Worm (Caenorhabditis elegans) whole organism, L1 larva: Measurements from ENCODE around the gene srv-29.

Experiments used
- C16A3.4 ChIP-seq: fragments of 150-350 bp; optimal IDR thresholded peaks from 2 replicates; lab custom pipeline; 2014; ENCODE audit warnings: missing biosample characterization, missing genetic modification characterization
- alr-1 ChIP-seq: fragments of 200-800 bp; sonication (Bioruptor generic); optimal IDR thresholded peaks from 2 replicates; lab custom pipeline; 2018; ENCODE audit warnings: borderline replicate concordance, mild to moderate bottlenecking, missing genetic modification characterization, missing compliant biosample characterization
- ceh-63 ChIP-seq: fragments of 200-800 bp; sonication (Bioruptor generic); optimal IDR thresholded peaks from 2 replicates; lab custom pipeline; 2018; ENCODE audit warnings: mild to moderate bottlenecking, missing genetic modification characterization, missing compliant biosample characterization
- ceh-82 ChIP-seq, 3 experiments: fragments of 150-350 bp in 1 of 3; sonication (generic microtip) in 2 of 3; optimal IDR thresholded peaks; 2 replicates each; lab custom pipeline; 2014 to 2017; ENCODE audit warnings: missing biosample characterization in 3 of 3, missing genetic modification characterization in 3 of 3
- ceh-90 ChIP-seq: sonication (generic microtip); optimal IDR thresholded peaks from 2 replicates; lab custom pipeline; 2016; ENCODE audit warnings: missing genetic modification characterization, missing compliant biosample characterization
- ces-1 ChIP-seq: fragments of 150-350 bp; optimal IDR thresholded peaks from 2 replicates; lab custom pipeline; 2014; ENCODE audit warnings: missing biosample characterization, missing genetic modification reagents, missing genetic modification characterization
- dpl-1 ChIP-seq, 3 experiments: fragments of 150-350 bp in 2 of 3; sonication (generic microtip) in 1 of 3; optimal IDR thresholded peaks; 2 replicates each; lab custom pipeline; 2014 to 2017; ENCODE audit warnings: missing biosample characterization in 3 of 3, missing genetic modification characterization in 3 of 3, missing genetic modification reagents in 3 of 3
- dsc-1 ChIP-seq: sonication (generic microtip); optimal IDR thresholded peaks from 2 replicates; lab custom pipeline; 2016; ENCODE audit warnings: mild to moderate bottlenecking, missing genetic modification characterization, missing compliant biosample characterization
- efl-1 ChIP-seq, 4 experiments: fragments of 150-350 bp; optimal IDR thresholded peaks in 3 of 4; peaks in 1 of 4; 1 replicate in 1 of 4; 2 replicates in 3 of 4; lab custom pipeline; 2014; ENCODE audit warnings: missing biosample characterization in 2 of 4, missing genetic modification characterization in 2 of 4, missing genetic modification reagents in 2 of 4
- egl-27 ChIP-seq, 2 experiments: fragments of 150-350 bp in 1 of 2; sonication (generic microtip); optimal IDR thresholded peaks; 3 replicates each; lab custom pipeline; 2017 to 2018; ENCODE audit warnings: missing biosample characterization in 2 of 2, missing genetic modification characterization in 2 of 2, missing genetic modification reagents in 2 of 2
- elt-2 ChIP-seq: sonication (generic microtip); optimal IDR thresholded peaks from 2 replicates; lab custom pipeline; 2016; ENCODE audit warnings: missing genetic modification characterization, mild to moderate bottlenecking, inconsistent platforms, missing compliant biosample characterization, missing genetic modification reagents
- fkh-10 ChIP-seq: sonication (generic microtip); optimal IDR thresholded peaks from 2 replicates; lab custom pipeline; 2017; ENCODE audit warnings: missing biosample characterization, missing genetic modification reagents, missing genetic modification characterization
- fkh-4 ChIP-seq: sonication (generic microtip); optimal IDR thresholded peaks from 2 replicates; lab custom pipeline; 2016; ENCODE audit warnings: missing compliant biosample characterization, missing genetic modification characterization, borderline replicate concordance
- fkh-8 ChIP-seq: sonication (generic microtip); optimal IDR thresholded peaks from 2 replicates; lab custom pipeline; 2016; ENCODE audit warnings: mild to moderate bottlenecking, missing genetic modification characterization, missing compliant biosample characterization
- grh-1 ChIP-seq: fragments of 200-800 bp; sonication (Bioruptor generic); IDR thresholded peaks from 2 replicates; pipeline ENCODE4 v1.3.6; 2022; ENCODE audit warnings: missing genetic modification reagents, missing genetic modification characterization, missing compliant biosample characterization
- hlh-4 ChIP-seq: sonication (generic microtip); optimal IDR thresholded peaks from 2 replicates; lab custom pipeline; 2016; ENCODE audit warnings: mild to moderate bottlenecking, missing genetic modification characterization, missing compliant biosample characterization
- hpl-2 ChIP-seq: fragments of 150-350 bp; optimal IDR thresholded peaks from 2 replicates; lab custom pipeline; 2014; ENCODE audit warnings: missing biosample characterization, missing genetic modification reagents, missing genetic modification characterization
- isw-1 ChIP-seq: fragments of 200-800 bp; sonication (Bioruptor generic); IDR thresholded peaks from 2 replicates; pipeline ENCODE4 v1.3.6; 2022; ENCODE audit warnings: missing genetic modification characterization, missing compliant biosample characterization
- jun-1 ChIP-seq: fragments of 150-350 bp; optimal IDR thresholded peaks from 2 replicates; lab custom pipeline; 2014; ENCODE audit warnings: missing biosample characterization, missing genetic modification reagents, missing genetic modification characterization
- lir-3 ChIP-seq: sonication (generic microtip); optimal IDR thresholded peaks from 2 replicates; lab custom pipeline; 2016; ENCODE audit warnings: mild to moderate bottlenecking, missing genetic modification characterization, moderate library complexity, missing compliant biosample characterization; ENCODE audit not compliant: poor library complexity
- mdl-1 ChIP-seq, 2 experiments: fragments of 150-350 bp; optimal IDR thresholded peaks; 2 replicates each; lab custom pipeline; 2014 to 2017; ENCODE audit warnings: missing biosample characterization in 2 of 2, missing genetic modification characterization in 2 of 2, inconsistent platforms in 1 of 2
- nhr-11 ChIP-seq: fragments of 150-350 bp; optimal IDR thresholded peaks from 2 replicates; lab custom pipeline; 2014; ENCODE audit warnings: missing biosample characterization, missing genetic modification characterization
- nhr-12 ChIP-seq: sonication (generic microtip); optimal IDR thresholded peaks from 2 replicates; lab custom pipeline; 2017; ENCODE audit warnings: missing biosample characterization, missing genetic modification characterization
- nhr-19 ChIP-seq: fragments of 200-800 bp; sonication (Bioruptor generic); conservative IDR thresholded peaks from 2 replicates; pipeline ENCODE4 v1.3.6; 2022; ENCODE audit warnings: missing genetic modification characterization, missing compliant biosample characterization
- nhr-47 ChIP-seq: sonication (generic microtip); optimal IDR thresholded peaks from 2 replicates; lab custom pipeline; 2016; ENCODE audit warnings: mild to moderate bottlenecking, missing genetic modification characterization, moderate library complexity, missing compliant biosample characterization
- nhr-71 ChIP-seq: sonication (generic microtip); optimal IDR thresholded peaks from 2 replicates; lab custom pipeline; 2016; ENCODE audit warnings: mild to moderate bottlenecking, missing genetic modification characterization, moderate library complexity, missing compliant biosample characterization
- nhr-90 ChIP-seq: sonication (generic microtip); optimal IDR thresholded peaks from 2 replicates; lab custom pipeline; 2016; ENCODE audit warnings: mild to moderate bottlenecking, missing genetic modification characterization, missing compliant biosample characterization; ENCODE audit not compliant: poor library complexity
- pqm-1 ChIP-seq: sonication (generic microtip); optimal IDR thresholded peaks from 3 replicates; lab custom pipeline; 2017; ENCODE audit warnings: missing biosample characterization, missing genetic modification characterization
- skn-1 ChIP-seq: fragments of 150-350 bp; optimal IDR thresholded peaks from 2 replicates; lab custom pipeline; 2014; ENCODE audit warnings: missing biosample characterization, missing genetic modification characterization
- snpc-4 ChIP-seq: fragments of 150-350 bp; optimal IDR thresholded peaks from 2 replicates; lab custom pipeline; 2014; ENCODE audit warnings: missing biosample characterization, missing genetic modification characterization
- snu-23 ChIP-seq: sonication (generic microtip); optimal IDR thresholded peaks from 2 replicates; lab custom pipeline; 2016; ENCODE audit warnings: missing genetic modification characterization, missing compliant biosample characterization
- sup-37 ChIP-seq: fragments of 200-800 bp; sonication (Bioruptor generic); optimal IDR thresholded peaks from 2 replicates; lab custom pipeline; 2018; ENCODE audit warnings: mild to moderate bottlenecking, missing genetic modification characterization, missing compliant biosample characterization
- swsn-7 ChIP-seq: sonication (generic microtip); optimal IDR thresholded peaks from 2 replicates; lab custom pipeline; 2016; ENCODE audit warnings: missing genetic modification characterization, missing compliant biosample characterization
- tbx-2 ChIP-seq: sonication (generic microtip); optimal IDR thresholded peaks from 2 replicates; lab custom pipeline; 2016; ENCODE audit warnings: missing genetic modification characterization, missing compliant biosample characterization
- unc-30 ChIP-seq: sonication (generic microtip); optimal IDR thresholded peaks from 2 replicates; lab custom pipeline; 2017; ENCODE audit warnings: missing biosample characterization, missing genetic modification characterization
- unc-98 ChIP-seq: fragments of 200-800 bp; sonication (Bioruptor generic); IDR thresholded peaks from 2 replicates; pipeline ENCODE4 v1.3.6; 2022; ENCODE audit warnings: missing genetic modification characterization, missing compliant biosample characterization

Gene srv-29

DNA sequence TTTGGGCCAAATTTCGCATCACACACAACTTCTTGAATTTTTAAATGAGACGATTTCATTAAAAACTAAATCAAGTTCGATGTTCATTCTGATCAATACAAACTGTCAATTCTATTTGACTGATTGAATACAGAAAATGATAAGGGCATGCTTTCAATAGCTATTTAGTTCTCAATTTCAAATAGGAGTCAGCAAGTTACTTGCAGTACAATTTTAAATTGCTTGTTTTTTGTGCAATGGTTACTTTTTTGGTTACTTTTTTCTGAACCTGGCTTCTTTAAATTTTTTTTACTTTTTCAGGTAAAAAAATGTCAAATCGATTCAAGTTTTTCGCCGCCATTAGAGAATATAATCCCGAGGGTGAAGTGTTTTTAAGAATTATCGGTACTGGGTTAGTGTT lies 41.3 kb downstream of the srv-29 start, which contains the start of gene C49A9.2:
TSS of gene C49A9.2 (plus strand) at position 301 of the 400 bp plus-strand sequence.
- no peak for TF ChIP-seq egl-27 (tag; optimal IDR thresholded peaks at IDR 0.05; lab: Kevin White, UChicago)
- no peak for TF ChIP-seq lir-3
- no peak for TF ChIP-seq mdl-1 (tag; optimal IDR thresholded peaks at IDR 0.05; lab: Kevin White, UChicago)
- no peak for TF ChIP-seq nhr-90
- no peak for TF ChIP-seq C16A3.4 (tag; lab: Kevin White, UChicago)
- TF ChIP-seq ceh-82 (tag; optimal IDR thresholded peaks at IDR 0.05; lab: Kevin White, UChicago) = no peak
- no peak for TF ChIP-seq dsc-1 (tag; lab: Kevin White, UChicago)
- no peak for TF ChIP-seq unc-30 (tag; lab: Kevin White, UChicago)
- no peak for TF ChIP-seq snpc-4 (tag; lab: Kevin White, UChicago)
- no peak for TF ChIP-seq hlh-4 (tag; lab: Kevin White, UChicago)
- no peak for TF ChIP-seq ceh-63 (GFP tag; lab: Kevin White, UChicago)
- TF ChIP-seq, all 84 proteins: peak for 0

DNA sequence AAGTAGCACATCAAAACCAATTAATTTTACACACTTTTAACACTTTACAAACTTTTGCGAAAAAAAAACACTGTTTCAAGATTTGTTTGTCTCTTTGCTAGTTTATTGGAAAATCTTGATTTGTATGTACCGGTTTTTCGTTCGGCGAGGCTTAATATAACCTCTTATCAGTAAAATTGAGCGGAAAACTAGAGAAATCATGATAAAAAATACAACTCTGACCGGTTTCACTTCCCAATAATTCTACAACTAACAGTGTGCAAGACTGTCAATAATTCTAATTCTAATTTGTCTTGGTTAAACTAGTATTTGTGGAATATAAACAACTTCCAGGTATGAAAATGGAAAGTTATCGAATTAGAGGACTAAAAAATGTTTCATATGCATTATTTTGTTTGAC lies 44.5 kb downstream of the srv-29 start, which contains the start of gene C49A9.3:
TSS of gene C49A9.3 (plus strand) at position 212 of the 400 bp plus-strand sequence.
- TF ChIP-seq elt-2 (tag; lab: Kevin White, UChicago) (peak; percentile 51), fkh-8 (tag; lab: Kevin White, UChicago) (no peak), ces-1 (no peak), nhr-19 (no peak), efl-1 (optimal IDR thresholded peaks at IDR 0.05; lab: Kevin White, UChicago) (no peak), efl-1 (GFP tag; optimal IDR thresholded peaks at IDR 0.05 in 1 of 2; lab: Kevin White, UChicago) (peak in 1 of 2 experiments; percentile 2)

DNA sequence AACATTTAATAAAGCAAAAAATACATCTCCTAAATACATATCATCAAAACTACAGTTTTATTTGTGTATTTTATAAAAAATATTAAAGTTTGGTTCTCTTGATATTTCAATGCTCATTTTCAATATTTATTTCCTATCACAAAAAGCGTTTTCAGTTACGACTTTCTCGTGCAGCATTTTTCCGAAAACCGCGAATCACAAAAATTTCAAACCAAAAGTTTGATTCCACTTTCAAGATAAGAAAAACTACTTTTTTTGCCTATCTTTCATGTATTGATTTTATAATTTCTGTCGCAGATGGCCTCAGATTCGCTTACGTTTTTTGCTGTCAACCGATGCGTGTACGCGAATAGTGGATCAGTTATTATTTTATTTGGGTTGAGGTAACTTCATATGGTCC lies 47.0 kb downstream of the srv-29 start, which contains the start of gene C49A9.4:
TSS of gene C49A9.4 (plus strand) at position 265 of the 400 bp plus-strand sequence.
- TF ChIP-seq jun-1 (tag; lab: Kevin White, UChicago) = no peak
- TF ChIP-seq nhr-11 (tag; lab: Kevin White, UChicago) = no peak
- no peak for TF ChIP-seq ceh-90 (tag; lab: Kevin White, UChicago)
- TF ChIP-seq dpl-1 (GFP tag; optimal IDR thresholded peaks at IDR 0.05; lab: Kevin White, UChicago) = no peak
- TF ChIP-seq unc-98 (GFP tag; lab: Robert Waterston, UW) = no peak
- no peak for TF ChIP-seq skn-1 (tag; lab: Kevin White, UChicago)
- TF ChIP-seq pqm-1 = no peak
- TF ChIP-seq elt-2 (tag; lab: Kevin White, UChicago) = peak; percentile 27
- TF ChIP-seq nhr-71 (tag; lab: Kevin White, UChicago) = no peak
- TF ChIP-seq snu-23 (GFP tag; lab: Kevin White, UChicago) = no peak
- TF ChIP-seq alr-1 (tag; lab: Kevin White, UChicago) = no peak
- TF ChIP-seq sup-37 (GFP tag; lab: Kevin White, UChicago) = no peak
- no peak for TF ChIP-seq efl-1 (optimal IDR thresholded peaks at IDR 0.05; lab: Kevin White, UChicago)
- peak in 1 of 2 experiments; percentile 42 for TF ChIP-seq efl-1 (GFP tag; optimal IDR thresholded peaks at IDR 0.05 in 1 of 2; lab: Kevin White, UChicago)
- no peak for TF ChIP-seq fkh-4 (tag; lab: Kevin White, UChicago)
- no peak for TF ChIP-seq grh-1 (GFP tag; lab: Robert Waterston, UW)
- no peak for TF ChIP-seq ceh-82 (tag; optimal IDR thresholded peaks at IDR 0.05; lab: Kevin White, UChicago)
- no peak for TF ChIP-seq swsn-7 (tag; lab: Kevin White, UChicago)
- TF ChIP-seq nhr-12 (tag; lab: Kevin White, UChicago) = no peak
- TF ChIP-seq hpl-2 (GFP tag; lab: Kevin White, UChicago) = peak; percentile 35
- TF ChIP-seq tbx-2 (tag; lab: Kevin White, UChicago) = no peak
- no peak for TF ChIP-seq isw-1 (GFP tag; lab: Robert Waterston, UW)
- no peak for TF ChIP-seq fkh-10
- no peak for TF ChIP-seq fkh-8 (tag; lab: Kevin White, UChicago)
- TF ChIP-seq nhr-47 = no peak
